Worm (Caenorhabditis elegans): ENCODE data around the gene C55A6.10.

DNA sequence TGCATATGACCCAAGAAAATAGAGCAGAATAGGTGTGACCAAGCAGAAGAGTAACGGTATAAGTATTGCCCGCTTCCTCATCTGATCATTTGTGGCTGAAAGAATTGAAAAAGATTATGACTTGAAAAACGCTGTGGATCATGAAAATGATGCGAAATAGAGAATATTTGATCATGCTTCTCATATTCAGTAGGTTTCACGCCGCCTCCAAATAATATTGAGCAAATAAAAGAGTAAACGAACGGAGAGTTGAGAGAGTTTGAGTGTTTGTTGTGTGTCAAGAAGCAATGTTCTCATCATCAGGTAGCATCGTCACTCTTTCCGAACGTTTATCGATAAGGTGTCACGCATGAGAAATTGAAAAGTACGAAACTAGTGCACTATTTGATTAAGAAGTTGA lies 8.9 kb upstream of the C55A6.10 start, which contains the start of gene htrl-1:
- TF ChIP-seq ztf-23 (GFP tag; IDR thresholded peaks at IDR 0.05) (no peak), T22C8.4 (GFP tag; IDR thresholded peaks at IDR 0.05) (no peak), flt-1 (GFP tag; IDR thresholded peaks at IDR 0.05) (no peak), ref-1 (GFP tag; conservative IDR thresholded peaks at IDR 0.05) (no peak), cog-1 (tag; optimal IDR thresholded peaks at IDR 0.05) (no peak), klf-2 (GFP tag; conservative IDR thresholded peaks at IDR 0.05) (no peak), med-1 (GFP tag; optimal IDR thresholded peaks at IDR 0.05; ENCODE audit: insufficient read depth) (no peak), tab-1 (GFP tag; IDR thresholded peaks at IDR 0.05) (no peak)
